Fruit fly (Drosophila melanogaster) Kc167 (cell line): ENCODE results near the gene CG13833.
A peak's percentile ranks its signal among the peaks of the same experiment; 100 is the strongest.

ENCODE experiments used
- psq ChIP-seq: fragments of >200 bp; optimal IDR thresholded peaks from 2 replicates; lab custom pipeline; 2017; ENCODE audit warnings: missing external identifiers
- ttk ChIP-seq: sonication (Bioruptor generic); optimal IDR thresholded peaks from 2 replicates; lab custom pipeline; 2017; ENCODE audit warnings: missing external identifiers

- TF ChIP-seq psq (lab: Kevin White, UChicago) (no peak), ttk (lab: Kevin White, UChicago) (peak; percentile 92)
Observed at dm6 chr3R:23060166-23060565, 24.8 kb upstream of the CG13833 start.
